Fruit fly (Drosophila melanogaster): ENCODE results near the gene tkv.
A peak's percentile ranks its signal among the peaks of the same experiment; 100 is the strongest.

tkv gene

dm6 chr2L:5278309-5279130 is 7.3 kb upstream of the tkv start, which contains the start of the genes Nin and Bub1 (continued):
- peak; percentile 96 for TF ChIP-seq Opbp (GFP tag; IDR thresholded peaks at IDR 0.05; ENCODE audit: partially characterized antibody)
- TF ChIP-seq NfI (GFP tag; optimal IDR thresholded peaks at IDR 0.05): peak; percentile 8
- peak; percentile 46 for TF ChIP-seq CG12391 (tag; optimal IDR thresholded peaks at IDR 0.05)
- peak; percentile 35 for TF ChIP-seq ind (GFP tag; optimal IDR thresholded peaks at IDR 0.05)
- TF ChIP-seq phol (tag; optimal IDR thresholded peaks at IDR 0.05): peak; percentile 37
- peak; percentile 27 for TF ChIP-seq Oli (tag; optimal IDR thresholded peaks at IDR 0.05)
- no peak for TF ChIP-seq ems (GFP tag; optimal IDR thresholded peaks at IDR 0.05)
- no peak for TF ChIP-seq mirr (GFP tag; optimal IDR thresholded peaks at IDR 0.05)
- TF ChIP-seq CG16815 (GFP tag; optimal IDR thresholded peaks at IDR 0.05): peak; percentile 29
- TF ChIP-seq abd-A (tag; optimal IDR thresholded peaks at IDR 0.05): no peak
- no peak for TF ChIP-seq pros (GFP tag; optimal IDR thresholded peaks at IDR 0.05)
- no peak for TF ChIP-seq H15 (GFP tag; IDR thresholded peaks at IDR 0.05)
- TF ChIP-seq her (GFP tag; optimal IDR thresholded peaks at IDR 0.05): no peak
- peak; percentile 46 for TF ChIP-seq CG30020 (tag; optimal IDR thresholded peaks at IDR 0.05)
- TF ChIP-seq Ptx1 (GFP tag; IDR thresholded peaks at IDR 0.05): 0 out of 2 replicates have a peak, but pooled peaks have one; percentile 28
- TF ChIP-seq CG2889 (GFP tag; IDR thresholded peaks at IDR 0.05): no peak
- no peak for TF ChIP-seq D (optimal IDR thresholded peaks at IDR 0.05)
- TF ChIP-seq D (GFP tag; optimal IDR thresholded peaks at IDR 0.05): no peak
- peak; percentile 86 for TF ChIP-seq Dref (GFP tag; IDR thresholded peaks at IDR 0.05)
- peak; percentile 14 for TF ChIP-seq Chrac-16 (GFP tag; optimal IDR thresholded peaks at IDR 0.05)
- 0 out of 2 replicates have a peak, but pooled peaks have one; percentile 21 for TF ChIP-seq ttk (GFP tag; IDR thresholded peaks at IDR 0.05)

- TF ChIP-seq bcd (GFP tag; optimal IDR thresholded peaks at IDR 0.05): no peak
- TF ChIP-seq NC2α (GFP tag; optimal IDR thresholded peaks at IDR 0.05): no peak
- peak; percentile 9 for TF ChIP-seq mirr (GFP tag; optimal IDR thresholded peaks at IDR 0.05)
- TF ChIP-seq CG10431 (GFP tag; optimal IDR thresholded peaks at IDR 0.05): no peak
- no peak for TF ChIP-seq Vsx1 (GFP tag; optimal IDR thresholded peaks at IDR 0.05)
- TF ChIP-seq sima (GFP tag; optimal IDR thresholded peaks at IDR 0.05): no peak
- no peak for TF ChIP-seq Fer2 (tag; optimal IDR thresholded peaks at IDR 0.05)
- no peak for TF ChIP-seq CG34422 (GFP tag; IDR thresholded peaks at IDR 0.05)
- no peak for TF ChIP-seq CG4360 (GFP tag; IDR thresholded peaks at IDR 0.05)
- TF ChIP-seq Bdp1 (GFP tag; optimal IDR thresholded peaks at IDR 0.05): no peak
- peak in 1 of 2 experiments; percentile 52 for TF ChIP-seq tll (GFP tag; optimal IDR thresholded peaks at IDR 0.05)
- no peak for TF ChIP-seq zfh2 (GFP tag; optimal IDR thresholded peaks at IDR 0.05)
- TF ChIP-seq emc (GFP tag; optimal IDR thresholded peaks at IDR 0.05): no peak
- TF ChIP-seq Atf6 (GFP tag; IDR thresholded peaks at IDR 0.05): no peak
- TF ChIP-seq zen (tag; optimal IDR thresholded peaks at IDR 0.05): peak; percentile 51
- TF ChIP-seq Xbp1 (GFP tag; optimal IDR thresholded peaks at IDR 0.05): no peak
- no peak for TF ChIP-seq caup (GFP tag; optimal IDR thresholded peaks at IDR 0.05; ENCODE audit: severe bottlenecking)
- no peak for TF ChIP-seq jing (GFP tag; optimal IDR thresholded peaks at IDR 0.05)
- no peak for TF ChIP-seq CG4617 (GFP tag; optimal IDR thresholded peaks at IDR 0.05; ENCODE audit: borderline replicate concordance)
- TF ChIP-seq pnt (GFP tag; optimal IDR thresholded peaks at IDR 0.05): no peak
- TF ChIP-seq ci (GFP tag; IDR thresholded peaks at IDR 0.05): no peak
- TF ChIP-seq sens (GFP tag): no peak
- TF ChIP-seq stwl (tag; optimal IDR thresholded peaks at IDR 0.05): no peak
- TF ChIP-seq exex (tag; optimal IDR thresholded peaks at IDR 0.05): peak; percentile 96
- no peak for TF ChIP-seq Sry-β (GFP tag; optimal IDR thresholded peaks at IDR 0.05)
- TF ChIP-seq Rfx (GFP tag; IDR thresholded peaks at IDR 0.05): no peak
- no peak for TF ChIP-seq peb (GFP tag; IDR thresholded peaks at IDR 0.05)
- no peak for TF ChIP-seq jigr1 (GFP tag; IDR thresholded peaks at IDR 0.05)
Measured at dm6 chr2L:5277262-5278008, 6.3 kb upstream of the tkv start.
